Fruit fly (Drosophila melanogaster) whole organism, adult: ENCODE data around the gene Cpr.

Source experiments
- CG11617 ChIP-seq: fragments of 200-800 bp; sonication (Bioruptor generic); optimal IDR thresholded peaks from 2 replicates; lab custom pipeline; 2017; ENCODE audit warnings: mild to moderate bottlenecking, missing biosample characterization, missing genetic modification reagents, missing genetic modification characterization
- CG12768 ChIP-seq: fragments of 200-800 bp; sonication (Bioruptor generic); optimal IDR thresholded peaks from 2 replicates; lab custom pipeline; 2017; ENCODE audit warnings: missing biosample characterization, missing genetic modification characterization, mild to moderate bottlenecking, moderate library complexity, missing genetic modification reagents
- CG14711 ChIP-seq: fragments of 200-800 bp; sonication (Bioruptor generic); optimal IDR thresholded peaks from 2 replicates; lab custom pipeline; 2018; ENCODE audit warnings: missing biosample characterization, mild to moderate bottlenecking, missing genetic modification characterization, moderate library complexity
- CG1620 ChIP-seq: fragments of 200-800 bp; sonication (Bioruptor generic); optimal IDR thresholded peaks from 2 replicates; lab custom pipeline; 2016; ENCODE audit warnings: missing biosample characterization, missing genetic modification characterization
- CG33017 ChIP-seq: fragments of 200-800 bp; sonication (Bioruptor generic); optimal IDR thresholded peaks from 2 replicates; lab custom pipeline; 2018; ENCODE audit warnings: missing biosample characterization, mild to moderate bottlenecking, missing genetic modification characterization, moderate library complexity
- CG5204 ChIP-seq: fragments of 200-800 bp; sonication (Bioruptor generic); optimal IDR thresholded peaks from 2 replicates; lab custom pipeline; 2016; ENCODE audit warnings: missing biosample characterization, missing genetic modification characterization
- CG7045 ChIP-seq: fragments of 200-800 bp; sonication (Bioruptor generic); optimal IDR thresholded peaks from 2 replicates; lab custom pipeline; 2017; ENCODE audit warnings: missing biosample characterization, mild to moderate bottlenecking, missing genetic modification characterization
- CG7101 ChIP-seq: fragments of 200-800 bp; sonication (Bioruptor generic); optimal IDR thresholded peaks from 2 replicates; lab custom pipeline; 2018; ENCODE audit warnings: missing biosample characterization, mild to moderate bottlenecking, missing genetic modification characterization, moderate library complexity
- Clk ChIP-seq: fragments of 200-800 bp; sonication (Bioruptor generic); optimal IDR thresholded peaks from 2 replicates; lab custom pipeline; 2017; ENCODE audit warnings: missing biosample characterization, missing genetic modification characterization
- Crg-1 ChIP-seq: fragments of 200-800 bp; sonication (Bioruptor generic); optimal IDR thresholded peaks from 2 replicates; lab custom pipeline; 2016; ENCODE audit warnings: missing biosample characterization, missing genetic modification characterization
- Hr96 ChIP-seq: fragments of 200-800 bp; sonication (Bioruptor generic); optimal IDR thresholded peaks from 2 replicates; lab custom pipeline; 2016; ENCODE audit warnings: missing biosample characterization, missing genetic modification characterization
- Mnt ChIP-seq: fragments of 200-800 bp; sonication (Bioruptor generic); optimal IDR thresholded peaks from 2 replicates; lab custom pipeline; 2016; ENCODE audit warnings: missing biosample characterization, mild to moderate bottlenecking, missing genetic modification characterization
- bab1 ChIP-seq: fragments of 200-800 bp; sonication (Bioruptor generic); optimal IDR thresholded peaks from 3 replicates; lab custom pipeline; 2019; ENCODE audit warnings: missing biosample characterization, mild to moderate bottlenecking, missing genetic modification characterization, moderate library complexity
- cic ChIP-seq: fragments of 200-800 bp; sonication (Bioruptor generic); optimal IDR thresholded peaks from 2 replicates; lab custom pipeline; 2017; ENCODE audit warnings: missing biosample characterization, mild to moderate bottlenecking, missing genetic modification characterization, moderate library complexity
- cnc ChIP-seq, 2 experiments: fragments of >200 bp; optimal IDR thresholded peaks; 2 replicates each; lab custom pipeline; 2017
- kay ChIP-seq: fragments of 200-800 bp; sonication (Bioruptor generic); peaks from one replicate; lab custom pipeline; 2016; ENCODE audit warnings: missing biosample characterization, missing genetic modification characterization, borderline replicate concordance
- ovo ChIP-seq: fragments of 200-800 bp; sonication (Bioruptor generic); optimal IDR thresholded peaks from 2 replicates; lab custom pipeline; 2016; ENCODE audit warnings: missing biosample characterization, missing genetic modification characterization
- pad ChIP-seq: fragments of 200-800 bp; sonication (Bioruptor generic); optimal IDR thresholded peaks from 3 replicates; lab custom pipeline; 2017; ENCODE audit warnings: missing biosample characterization, missing genetic modification characterization, mild to moderate bottlenecking, moderate library complexity, missing genetic modification reagents
- tj ChIP-seq: fragments of 200-800 bp; sonication (Bioruptor generic); optimal IDR thresholded peaks from 3 replicates; lab custom pipeline; 2017; ENCODE audit warnings: missing biosample characterization, mild to moderate bottlenecking, missing genetic modification characterization, moderate library complexity
- toe ChIP-seq: fragments of 200-800 bp; sonication (Bioruptor generic); optimal IDR thresholded peaks from 2 replicates; lab custom pipeline; 2016; ENCODE audit warnings: missing biosample characterization, missing genetic modification characterization

The Cpr gene

dm6 chr2L:6360059-6360458, 21.4 kb downstream of the Cpr start:
- TF ChIP-seq Hr96 (GFP tag; lab: Kevin White, UChicago) (no peak), ovo (GFP tag; lab: Kevin White, UChicago) (no peak), kay (GFP tag; lab: Kevin White, UChicago) (no peak), pad (GFP tag; lab: Kevin White, UChicago) (no peak), CG12768 (GFP tag; lab: Kevin White, UChicago) (no peak), CG7045 (GFP tag; lab: Kevin White, UChicago) (no peak), CG33017 (tag; lab: Kevin White, UChicago) (no peak), Mnt (GFP tag; lab: Kevin White, UChicago) (no peak)

- no peak for TF ChIP-seq CG5204 (GFP tag; lab: Kevin White, UChicago)
- TF ChIP-seq bab1: no peak
- no peak for TF ChIP-seq pad (GFP tag; lab: Kevin White, UChicago)
- no peak for TF ChIP-seq CG7045 (GFP tag; lab: Kevin White, UChicago)
- no peak for TF ChIP-seq Hr96 (GFP tag; lab: Kevin White, UChicago)
- no peak for TF ChIP-seq toe
- no peak for TF ChIP-seq ovo (GFP tag; lab: Kevin White, UChicago)
- no peak for TF ChIP-seq cnc (optimal IDR thresholded peaks at IDR 0.05; lab: Kevin White, UChicago)
- TF ChIP-seq CG33017 (tag; lab: Kevin White, UChicago): no peak
- TF ChIP-seq CG1620 (GFP tag; lab: Kevin White, UChicago): no peak
- TF ChIP-seq kay (GFP tag; lab: Kevin White, UChicago): no peak
- no peak for TF ChIP-seq CG7101 (tag; lab: Kevin White, UChicago)
- no peak for TF ChIP-seq Clk (GFP tag; lab: Kevin White, UChicago)
Observed at dm6 chr2L:6366924-6367323, 28.3 kb downstream of the Cpr start.

- TF ChIP-seq tj (GFP tag; lab: Kevin White, UChicago): peak; percentile 78
- TF ChIP-seq Hr96 (GFP tag; lab: Kevin White, UChicago): no peak
Observed at dm6 chr2L:6367478-6367932, 28.9 kb downstream of the Cpr start, which contains the start of gene Nepl4. Gene Nepl4 (plus strand): TSS chr2L:6367882.

- TF ChIP-seq CG33017 (tag; lab: Kevin White, UChicago) (no peak), CG5204 (GFP tag; lab: Kevin White, UChicago) (no peak), Hr96 (GFP tag; lab: Kevin White, UChicago) (no peak)
Observed at dm6 chr2L:6369286-6369685, 30.6 kb downstream of the Cpr start.

dm6 chr2L:6371025-6371641, 32.5 kb downstream of the Cpr start:
- no peak for TF ChIP-seq Crg-1 (GFP tag; lab: Kevin White, UChicago)
- TF ChIP-seq tj (GFP tag; lab: Kevin White, UChicago): peak; percentile 97
- TF ChIP-seq bab1: peak; percentile 35

- TF ChIP-seq Clk (GFP tag; lab: Kevin White, UChicago) (no peak), CG5204 (GFP tag; lab: Kevin White, UChicago) (no peak), bab1 (no peak), CG1620 (GFP tag; lab: Kevin White, UChicago) (no peak), Hr96 (GFP tag; lab: Kevin White, UChicago) (no peak), kay (GFP tag; lab: Kevin White, UChicago) (no peak), CG14711 (no peak), Mnt (GFP tag; lab: Kevin White, UChicago) (no peak), ovo (GFP tag; lab: Kevin White, UChicago) (no peak), CG33017 (tag; lab: Kevin White, UChicago) (no peak), CG7101 (tag; lab: Kevin White, UChicago) (no peak), CG12768 (GFP tag; lab: Kevin White, UChicago) (no peak), pad (GFP tag; lab: Kevin White, UChicago) (no peak)
Observed at dm6 chr2L:6372088-6372487, 33.5 kb downstream of the Cpr start, which contains the start of gene slam. Gene slam (plus strand): TSS chr2L:6372388.

- TF ChIP-seq kay (GFP tag; lab: Kevin White, UChicago) (no peak), pad (GFP tag; lab: Kevin White, UChicago) (no peak), CG7045 (GFP tag; lab: Kevin White, UChicago) (no peak), CG7101 (tag; lab: Kevin White, UChicago) (no peak), CG11617 (GFP tag; lab: Kevin White, UChicago) (no peak), cic (GFP tag; lab: Kevin White, UChicago) (no peak), CG12768 (GFP tag; lab: Kevin White, UChicago) (no peak), CG5204 (GFP tag; lab: Kevin White, UChicago) (no peak), Crg-1 (GFP tag; lab: Kevin White, UChicago) (no peak), Clk (GFP tag; lab: Kevin White, UChicago) (no peak), CG33017 (tag; lab: Kevin White, UChicago) (no peak), CG14711 (no peak), ovo (GFP tag; lab: Kevin White, UChicago) (no peak), Hr96 (GFP tag; lab: Kevin White, UChicago) (no peak), cnc (optimal IDR thresholded peaks at IDR 0.05; lab: Kevin White, UChicago) (no peak), tj (GFP tag; lab: Kevin White, UChicago) (no peak), bab1 (no peak)
Observed at dm6 chr2L:6373141-6373540, 34.5 kb downstream of the Cpr start.
